Worm (Caenorhabditis elegans) whole organism, L1 larva: ENCODE results near the gene C30F2.4.

Experiments
- C16A3.4 ChIP-seq: fragments of 150-350 bp; optimal IDR thresholded peaks from 2 replicates; lab custom pipeline; 2014; ENCODE audit warnings: missing biosample characterization, missing genetic modification characterization
- C34B4.2 ChIP-seq: sonication (generic microtip); optimal IDR thresholded peaks from 2 replicates; lab custom pipeline; 2017; ENCODE audit warnings: mild to moderate bottlenecking, missing genetic modification characterization, missing compliant biosample characterization
- Y116A8C.19 ChIP-seq: sonication (generic microtip); optimal IDR thresholded peaks from 2 replicates; lab custom pipeline; 2016; ENCODE audit warnings: missing compliant biosample characterization, missing genetic modification characterization, borderline replicate concordance
- aha-1 ChIP-seq: fragments of 150-350 bp; optimal IDR thresholded peaks from 2 replicates; lab custom pipeline; 2014; ENCODE audit warnings: missing biosample characterization, missing genetic modification characterization
- aly-2 ChIP-seq: fragments of 150-350 bp; optimal IDR thresholded peaks from 2 replicates; lab custom pipeline; 2014; ENCODE audit warnings: missing biosample characterization, missing genetic modification characterization
- ceh-8 ChIP-seq: fragments of 200-800 bp; sonication (Bioruptor generic); optimal IDR thresholded peaks from 2 replicates; lab custom pipeline; 2018; ENCODE audit warnings: mild to moderate bottlenecking, missing genetic modification characterization, moderate library complexity, missing compliant biosample characterization
- ceh-82 ChIP-seq, 3 experiments: fragments of 150-350 bp in 1 of 3; sonication (generic microtip) in 2 of 3; optimal IDR thresholded peaks; 2 replicates each; lab custom pipeline; 2014 to 2017; ENCODE audit warnings: missing biosample characterization in 3 of 3, missing genetic modification characterization in 3 of 3
- dsc-1 ChIP-seq: sonication (generic microtip); optimal IDR thresholded peaks from 2 replicates; lab custom pipeline; 2016; ENCODE audit warnings: mild to moderate bottlenecking, missing genetic modification characterization, missing compliant biosample characterization
- efl-1 ChIP-seq, 4 experiments: fragments of 150-350 bp; optimal IDR thresholded peaks in 3 of 4; peaks in 1 of 4; 1 replicate in 1 of 4; 2 replicates in 3 of 4; lab custom pipeline; 2014; ENCODE audit warnings: missing biosample characterization in 2 of 4, missing genetic modification characterization in 2 of 4, missing genetic modification reagents in 2 of 4
- efl-3 ChIP-seq: fragments of 200-800 bp; sonication (Bioruptor generic); optimal IDR thresholded peaks from 2 replicates; lab custom pipeline; 2018; ENCODE audit warnings: mild to moderate bottlenecking, missing genetic modification characterization, missing compliant biosample characterization
- elt-3 ChIP-seq, 6 experiments: fragments of 150-350 bp in 1 of 6; sonication (generic microtip); optimal IDR thresholded peaks; 2 replicates each; lab custom pipeline; 2017 to 2018; ENCODE audit warnings: missing biosample characterization in 6 of 6, missing genetic modification characterization in 6 of 6, inconsistent platforms in 1 of 6
- fkh-4 ChIP-seq: sonication (generic microtip); optimal IDR thresholded peaks from 2 replicates; lab custom pipeline; 2016; ENCODE audit warnings: missing compliant biosample characterization, missing genetic modification characterization, borderline replicate concordance
- fkh-8 ChIP-seq: sonication (generic microtip); optimal IDR thresholded peaks from 2 replicates; lab custom pipeline; 2016; ENCODE audit warnings: mild to moderate bottlenecking, missing genetic modification characterization, missing compliant biosample characterization
- grh-1 ChIP-seq: fragments of 200-800 bp; sonication (Bioruptor generic); IDR thresholded peaks from 2 replicates; pipeline ENCODE4 v1.3.6; 2022; ENCODE audit warnings: missing genetic modification reagents, missing genetic modification characterization, missing compliant biosample characterization
- hlh-17 ChIP-seq: fragments of 200-800 bp; sonication (Bioruptor generic); optimal IDR thresholded peaks from 2 replicates; lab custom pipeline; 2018; ENCODE audit warnings: missing genetic modification characterization, mild to moderate bottlenecking, missing compliant biosample characterization, moderate library complexity, borderline replicate concordance
- hlh-4 ChIP-seq: sonication (generic microtip); optimal IDR thresholded peaks from 2 replicates; lab custom pipeline; 2016; ENCODE audit warnings: mild to moderate bottlenecking, missing genetic modification characterization, missing compliant biosample characterization
- hpl-2 ChIP-seq: fragments of 150-350 bp; optimal IDR thresholded peaks from 2 replicates; lab custom pipeline; 2014; ENCODE audit warnings: missing biosample characterization, missing genetic modification reagents, missing genetic modification characterization
- irx-1 ChIP-seq: sonication (generic microtip); optimal IDR thresholded peaks from 2 replicates; lab custom pipeline; 2016; ENCODE audit warnings: missing genetic modification characterization, missing compliant biosample characterization
- isw-1 ChIP-seq: fragments of 200-800 bp; sonication (Bioruptor generic); IDR thresholded peaks from 2 replicates; pipeline ENCODE4 v1.3.6; 2022; ENCODE audit warnings: missing genetic modification characterization, missing compliant biosample characterization
- lin-14 ChIP-seq: fragments of 200-800 bp; sonication (Bioruptor generic); optimal IDR thresholded peaks from 2 replicates; lab custom pipeline; 2018; ENCODE audit warnings: mild to moderate bottlenecking, missing genetic modification characterization, moderate library complexity, missing compliant biosample characterization
- lin-15B ChIP-seq: fragments of 150-350 bp; sonication (generic microtip); optimal IDR thresholded peaks from 3 replicates; lab custom pipeline; 2014; ENCODE audit warnings: missing biosample characterization, missing genetic modification characterization
- lin-39 ChIP-seq: fragments of 150-350 bp; optimal IDR thresholded peaks from 2 replicates; lab custom pipeline; 2014; ENCODE audit warnings: missing biosample characterization, missing genetic modification reagents, missing genetic modification characterization
- lir-3 ChIP-seq: sonication (generic microtip); optimal IDR thresholded peaks from 2 replicates; lab custom pipeline; 2016; ENCODE audit warnings: mild to moderate bottlenecking, missing genetic modification characterization, moderate library complexity, missing compliant biosample characterization; ENCODE audit not compliant: poor library complexity
- lsy-2 ChIP-seq, 2 experiments: fragments of 150-350 bp; optimal IDR thresholded peaks; 2 replicates each; lab custom pipeline; 2014; ENCODE audit warnings: missing biosample characterization in 2 of 2, missing genetic modification characterization in 2 of 2
- mep-1 ChIP-seq: fragments of 150-350 bp; optimal IDR thresholded peaks from 2 replicates; lab custom pipeline; 2014; ENCODE audit warnings: missing biosample characterization, missing genetic modification characterization
- nhr-11 ChIP-seq: fragments of 150-350 bp; optimal IDR thresholded peaks from 2 replicates; lab custom pipeline; 2014; ENCODE audit warnings: missing biosample characterization, missing genetic modification characterization
- nhr-12 ChIP-seq: sonication (generic microtip); optimal IDR thresholded peaks from 2 replicates; lab custom pipeline; 2017; ENCODE audit warnings: missing biosample characterization, missing genetic modification characterization
- nhr-237 ChIP-seq: fragments of 150-350 bp; optimal IDR thresholded peaks from 2 replicates; lab custom pipeline; 2014; ENCODE audit warnings: missing biosample characterization, missing genetic modification characterization
- nhr-90 ChIP-seq: sonication (generic microtip); optimal IDR thresholded peaks from 2 replicates; lab custom pipeline; 2016; ENCODE audit warnings: mild to moderate bottlenecking, missing genetic modification characterization, missing compliant biosample characterization; ENCODE audit not compliant: poor library complexity
- pag-3 ChIP-seq: sonication (generic microtip); optimal IDR thresholded peaks from 2 replicates; lab custom pipeline; 2017; ENCODE audit warnings: missing genetic modification characterization, mild to moderate bottlenecking, missing compliant biosample characterization, antibody characterized with exemption, borderline replicate concordance; ENCODE audit not compliant: insufficient read depth
- rnt-1 ChIP-seq: sonication (generic microtip); optimal IDR thresholded peaks from 2 replicates; lab custom pipeline; 2016; ENCODE audit warnings: mild to moderate bottlenecking, missing genetic modification characterization, moderate library complexity, missing compliant biosample characterization
- snpc-4 ChIP-seq: fragments of 150-350 bp; optimal IDR thresholded peaks from 2 replicates; lab custom pipeline; 2014; ENCODE audit warnings: missing biosample characterization, missing genetic modification characterization
- snu-23 ChIP-seq: sonication (generic microtip); optimal IDR thresholded peaks from 2 replicates; lab custom pipeline; 2016; ENCODE audit warnings: missing genetic modification characterization, missing compliant biosample characterization
- sox-4 ChIP-seq: sonication (generic microtip); optimal IDR thresholded peaks from 2 replicates; lab custom pipeline; 2016; ENCODE audit warnings: missing genetic modification characterization, missing compliant biosample characterization
- sptf-1 ChIP-seq: fragments of 150-350 bp; optimal IDR thresholded peaks from 2 replicates; lab custom pipeline; 2014; ENCODE audit warnings: missing biosample characterization, missing genetic modification characterization
- sup-37 ChIP-seq: fragments of 200-800 bp; sonication (Bioruptor generic); optimal IDR thresholded peaks from 2 replicates; lab custom pipeline; 2018; ENCODE audit warnings: mild to moderate bottlenecking, missing genetic modification characterization, missing compliant biosample characterization
- unc-30 ChIP-seq: sonication (generic microtip); optimal IDR thresholded peaks from 2 replicates; lab custom pipeline; 2017; ENCODE audit warnings: missing biosample characterization, missing genetic modification characterization
- unc-62 ChIP-seq: fragments of 150-350 bp; optimal IDR thresholded peaks from 2 replicates; lab custom pipeline; 2014; ENCODE audit warnings: missing biosample characterization, missing genetic modification reagents, missing genetic modification characterization
- vab-15 ChIP-seq: sonication (generic microtip); optimal IDR thresholded peaks from 2 replicates; lab custom pipeline; 2017; ENCODE audit warnings: missing genotype, mild to moderate bottlenecking, missing genetic modification characterization, missing compliant biosample characterization
- xbp-1 ChIP-seq: sonication (generic microtip); optimal IDR thresholded peaks from 2 replicates; lab custom pipeline; 2016; ENCODE audit warnings: missing genetic modification characterization, missing compliant biosample characterization
- zag-1 ChIP-seq: fragments of 150-350 bp; optimal IDR thresholded peaks from 2 replicates; lab custom pipeline; 2014; ENCODE audit warnings: missing biosample characterization, missing genetic modification characterization

Gene C30F2.4

DNA sequence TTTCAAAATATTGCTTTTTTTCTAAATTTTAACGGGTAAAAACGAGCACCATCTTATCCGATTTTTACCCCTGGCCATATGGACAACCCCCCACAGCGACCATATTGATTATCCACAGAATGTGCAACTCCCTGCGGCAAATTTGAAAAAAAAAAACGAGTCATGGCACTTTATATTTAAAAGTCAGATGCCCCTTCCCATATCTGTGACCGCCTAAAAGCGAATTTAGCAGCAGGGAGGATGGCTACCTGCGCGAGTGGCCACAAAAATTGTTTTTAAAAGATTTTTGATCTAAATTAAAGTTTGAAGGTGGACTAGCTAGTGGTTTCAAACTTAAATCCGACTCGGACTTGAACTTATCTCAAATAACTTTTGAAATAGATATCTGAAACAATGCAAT, 20.0 kb downstream of the C30F2.4 start (continued):
- peak; percentile 92 to 94 for TF ChIP-seq lsy-2 (tag; optimal IDR thresholded peaks at IDR 0.05; lab: Kevin White, UChicago)
- peak; percentile 78 for TF ChIP-seq pag-3
- TF ChIP-seq sox-4 = peak; percentile 98
- TF ChIP-seq nhr-237 = peak; percentile 95
- peak; percentile 84 for TF ChIP-seq sup-37 (GFP tag; lab: Kevin White, UChicago)
- peak; percentile 86 for TF ChIP-seq efl-3 (GFP tag; lab: Kevin White, UChicago)
- peak; percentile 84 for TF ChIP-seq lir-3 (tag; lab: Kevin White, UChicago)
- TF ChIP-seq dsc-1 (tag; lab: Kevin White, UChicago) = peak; percentile 100
- peak; percentile 97 for TF ChIP-seq nhr-11
- peak; percentile 17 for TF ChIP-seq Y116A8C.19
- TF ChIP-seq isw-1 = peak; percentile 88
- peak; percentile 33 for TF ChIP-seq zag-1 (tag; lab: Kevin White, UChicago)
- peak; percentile 94 for TF ChIP-seq xbp-1
- peak in 5 of 6 experiments; percentile 47 to 99 (median 96) for TF ChIP-seq elt-3 (tag; optimal IDR thresholded peaks at IDR 0.05; lab: Kevin White, UChicago)
- no peak for TF ChIP-seq sptf-1 (tag; lab: Kevin White, UChicago)
- peak; percentile 97 for TF ChIP-seq hpl-2 (GFP tag; lab: Kevin White, UChicago)
- TF ChIP-seq snu-23 (GFP tag; lab: Kevin White, UChicago) = peak; percentile 99
- peak; percentile 95 for TF ChIP-seq aly-2 (tag; lab: Kevin White, UChicago)
- TF ChIP-seq snpc-4 (tag; lab: Kevin White, UChicago) = peak; percentile 94
- TF ChIP-seq irx-1 (tag; lab: Kevin White, UChicago) = peak; percentile 98
- TF ChIP-seq ceh-82 (tag; optimal IDR thresholded peaks at IDR 0.05; lab: Kevin White, UChicago) = peak; percentile 97 to 99 (median 99)
- TF ChIP-seq C16A3.4 = peak; percentile 98
- TF ChIP-seq ceh-8 (GFP tag; lab: Kevin White, UChicago) = peak; percentile 98
- peak; percentile 77 for TF ChIP-seq nhr-12 (tag; lab: Kevin White, UChicago)
- peak; percentile 70 for TF ChIP-seq hlh-4 (tag; lab: Kevin White, UChicago)
- TF ChIP-seq hlh-17 = no peak
- TF ChIP-seq rnt-1 (tag; lab: Kevin White, UChicago) = peak; percentile 98
- peak; percentile 95 for TF ChIP-seq grh-1 (GFP tag; lab: Robert Waterston, UW)
- peak; percentile 99 for TF ChIP-seq nhr-90
- TF ChIP-seq vab-15 (tag; lab: Kevin White, UChicago) = no peak
- TF ChIP-seq lin-39 = peak; percentile 98
- peak; percentile 51 for TF ChIP-seq lin-15B (tag; lab: Kevin White, UChicago)
- peak; percentile 97 for TF ChIP-seq fkh-8 (tag; lab: Kevin White, UChicago)
- TF ChIP-seq unc-30 (tag; lab: Kevin White, UChicago) = peak; percentile 56
- no peak for TF ChIP-seq unc-62
- TF ChIP-seq lin-14 (GFP tag; lab: Kevin White, UChicago) = peak; percentile 96
- TF ChIP-seq fkh-4 (tag; lab: Kevin White, UChicago) = peak; percentile 82

DNA sequence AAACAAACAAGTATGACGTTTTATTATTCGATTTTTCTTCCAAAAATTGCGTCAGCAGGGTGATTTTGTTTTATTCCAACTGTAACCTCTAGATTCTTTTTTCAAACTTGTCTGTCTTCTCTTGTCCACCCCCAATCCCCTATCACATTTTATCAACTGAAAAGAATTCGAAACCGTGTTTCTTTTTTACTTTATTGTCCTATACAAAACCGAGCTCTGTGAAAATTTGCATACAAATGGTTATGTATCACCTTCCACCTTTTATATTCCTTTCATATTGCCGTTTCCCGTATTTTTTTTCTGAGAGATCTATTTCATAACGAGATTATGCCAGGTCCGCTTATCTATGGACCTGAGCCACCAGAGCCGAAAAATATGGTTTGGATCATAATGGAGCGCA, 21.1 kb downstream of the C30F2.4 start, which contains the start of gene T27A8.7:
TSS of gene T27A8.7 (plus strand) at position 301 of the 400 bp plus-strand sequence.
- TF ChIP-seq efl-1 (optimal IDR thresholded peaks at IDR 0.05; lab: Kevin White, UChicago) (no peak), efl-1 (GFP tag; optimal IDR thresholded peaks at IDR 0.05 in 1 of 2; lab: Kevin White, UChicago) (peak in 1 of 2 experiments; percentile 3), C34B4.2 (tag; lab: Kevin White, UChicago) (no peak), mep-1 (no peak)
- TF ChIP-seq, all 84 proteins: peak for 1

DNA sequence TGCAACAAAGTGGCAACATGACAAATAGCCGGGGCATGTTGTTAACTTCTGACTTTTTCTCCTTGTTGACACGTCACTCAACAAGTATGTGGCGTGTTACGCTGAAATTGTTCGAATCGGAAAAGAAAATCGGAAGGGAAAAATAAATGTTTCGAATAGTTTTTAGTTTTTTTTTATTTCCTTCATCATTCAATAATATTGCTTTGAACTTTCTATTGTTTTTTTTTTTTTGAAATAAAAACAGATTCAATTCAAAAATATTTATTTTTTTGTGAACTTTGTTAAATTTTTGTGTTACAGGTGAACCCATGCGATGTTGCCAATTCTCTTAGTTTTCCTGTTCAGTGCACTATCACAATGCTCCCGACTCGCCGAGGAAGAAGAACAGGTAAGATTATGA, 26.8 kb downstream of the C30F2.4 start, which contains the start of gene cpd-2:
TSS of gene cpd-2 (plus strand) at position 301 of the 400 bp plus-strand sequence.
- no peak for TF ChIP-seq aha-1
- TF ChIP-seq lin-14 (GFP tag; lab: Kevin White, UChicago) = peak; percentile 29
